Fruit fly (Drosophila melanogaster) whole organism, adult: Measurements from ENCODE around the gene dsh.

Source experiments
- CG11617 ChIP-seq: fragments of 200-800 bp; sonication (Bioruptor generic); optimal IDR thresholded peaks from 2 replicates; lab custom pipeline; 2017; ENCODE audit warnings: mild to moderate bottlenecking, missing biosample characterization, missing genetic modification reagents, missing genetic modification characterization
- CG12768 ChIP-seq: fragments of 200-800 bp; sonication (Bioruptor generic); optimal IDR thresholded peaks from 2 replicates; lab custom pipeline; 2017; ENCODE audit warnings: missing biosample characterization, missing genetic modification characterization, mild to moderate bottlenecking, moderate library complexity, missing genetic modification reagents
- CG14711 ChIP-seq: fragments of 200-800 bp; sonication (Bioruptor generic); optimal IDR thresholded peaks from 2 replicates; lab custom pipeline; 2018; ENCODE audit warnings: missing biosample characterization, mild to moderate bottlenecking, missing genetic modification characterization, moderate library complexity
- CG1620 ChIP-seq: fragments of 200-800 bp; sonication (Bioruptor generic); optimal IDR thresholded peaks from 2 replicates; lab custom pipeline; 2016; ENCODE audit warnings: missing biosample characterization, missing genetic modification characterization
- CG33017 ChIP-seq: fragments of 200-800 bp; sonication (Bioruptor generic); optimal IDR thresholded peaks from 2 replicates; lab custom pipeline; 2018; ENCODE audit warnings: missing biosample characterization, mild to moderate bottlenecking, missing genetic modification characterization, moderate library complexity
- CG5204 ChIP-seq: fragments of 200-800 bp; sonication (Bioruptor generic); optimal IDR thresholded peaks from 2 replicates; lab custom pipeline; 2016; ENCODE audit warnings: missing biosample characterization, missing genetic modification characterization
- CG7045 ChIP-seq: fragments of 200-800 bp; sonication (Bioruptor generic); optimal IDR thresholded peaks from 2 replicates; lab custom pipeline; 2017; ENCODE audit warnings: missing biosample characterization, mild to moderate bottlenecking, missing genetic modification characterization
- CG7101 ChIP-seq: fragments of 200-800 bp; sonication (Bioruptor generic); optimal IDR thresholded peaks from 2 replicates; lab custom pipeline; 2018; ENCODE audit warnings: missing biosample characterization, mild to moderate bottlenecking, missing genetic modification characterization, moderate library complexity
- Clk ChIP-seq: fragments of 200-800 bp; sonication (Bioruptor generic); optimal IDR thresholded peaks from 2 replicates; lab custom pipeline; 2017; ENCODE audit warnings: missing biosample characterization, missing genetic modification characterization
- Crg-1 ChIP-seq: fragments of 200-800 bp; sonication (Bioruptor generic); optimal IDR thresholded peaks from 2 replicates; lab custom pipeline; 2016; ENCODE audit warnings: missing biosample characterization, missing genetic modification characterization
- Hr96 ChIP-seq: fragments of 200-800 bp; sonication (Bioruptor generic); optimal IDR thresholded peaks from 2 replicates; lab custom pipeline; 2016; ENCODE audit warnings: missing biosample characterization, missing genetic modification characterization
- Mnt ChIP-seq: fragments of 200-800 bp; sonication (Bioruptor generic); optimal IDR thresholded peaks from 2 replicates; lab custom pipeline; 2016; ENCODE audit warnings: missing biosample characterization, mild to moderate bottlenecking, missing genetic modification characterization
- bab1 ChIP-seq: fragments of 200-800 bp; sonication (Bioruptor generic); optimal IDR thresholded peaks from 3 replicates; lab custom pipeline; 2019; ENCODE audit warnings: missing biosample characterization, mild to moderate bottlenecking, missing genetic modification characterization, moderate library complexity
- cic ChIP-seq: fragments of 200-800 bp; sonication (Bioruptor generic); optimal IDR thresholded peaks from 2 replicates; lab custom pipeline; 2017; ENCODE audit warnings: missing biosample characterization, mild to moderate bottlenecking, missing genetic modification characterization, moderate library complexity
- cnc ChIP-seq, 2 experiments: fragments of >200 bp; optimal IDR thresholded peaks; 2 replicates each; lab custom pipeline; 2017
- kay ChIP-seq: fragments of 200-800 bp; sonication (Bioruptor generic); peaks from one replicate; lab custom pipeline; 2016; ENCODE audit warnings: missing biosample characterization, missing genetic modification characterization, borderline replicate concordance
- ovo ChIP-seq: fragments of 200-800 bp; sonication (Bioruptor generic); optimal IDR thresholded peaks from 2 replicates; lab custom pipeline; 2016; ENCODE audit warnings: missing biosample characterization, missing genetic modification characterization
- pad ChIP-seq: fragments of 200-800 bp; sonication (Bioruptor generic); optimal IDR thresholded peaks from 3 replicates; lab custom pipeline; 2017; ENCODE audit warnings: missing biosample characterization, missing genetic modification characterization, mild to moderate bottlenecking, moderate library complexity, missing genetic modification reagents
- tj ChIP-seq: fragments of 200-800 bp; sonication (Bioruptor generic); optimal IDR thresholded peaks from 3 replicates; lab custom pipeline; 2017; ENCODE audit warnings: missing biosample characterization, mild to moderate bottlenecking, missing genetic modification characterization, moderate library complexity
- toe ChIP-seq: fragments of 200-800 bp; sonication (Bioruptor generic); optimal IDR thresholded peaks from 2 replicates; lab custom pipeline; 2016; ENCODE audit warnings: missing biosample characterization, missing genetic modification characterization

dsh gene

dm6 chrX:11383530-11383929, 27.8 kb downstream of the dsh start:
- TF ChIP-seq bab1 (GFP tag; lab: Kevin White, UChicago): no peak
- no peak for TF ChIP-seq CG12768 (GFP tag; lab: Kevin White, UChicago)
- TF ChIP-seq CG14711 (tag; lab: Kevin White, UChicago): no peak
- TF ChIP-seq ovo (GFP tag; lab: Kevin White, UChicago): no peak
- no peak for TF ChIP-seq Clk (GFP tag; lab: Kevin White, UChicago)
- no peak for TF ChIP-seq CG1620
- TF ChIP-seq CG7101 (tag; lab: Kevin White, UChicago): no peak
- no peak for TF ChIP-seq cic
- no peak for TF ChIP-seq toe
- TF ChIP-seq CG11617 (GFP tag; lab: Kevin White, UChicago): no peak
- no peak for TF ChIP-seq kay (GFP tag; lab: Kevin White, UChicago)
- TF ChIP-seq cnc (optimal IDR thresholded peaks at IDR 0.05; lab: Kevin White, UChicago): no peak
- no peak for TF ChIP-seq Hr96 (GFP tag; lab: Kevin White, UChicago)
- TF ChIP-seq CG33017 (tag; lab: Kevin White, UChicago): no peak
- TF ChIP-seq CG5204: no peak
- TF ChIP-seq tj (GFP tag; lab: Kevin White, UChicago): no peak
- TF ChIP-seq pad (GFP tag; lab: Kevin White, UChicago): no peak
- TF ChIP-seq CG7045 (GFP tag; lab: Kevin White, UChicago): no peak

DNA sequence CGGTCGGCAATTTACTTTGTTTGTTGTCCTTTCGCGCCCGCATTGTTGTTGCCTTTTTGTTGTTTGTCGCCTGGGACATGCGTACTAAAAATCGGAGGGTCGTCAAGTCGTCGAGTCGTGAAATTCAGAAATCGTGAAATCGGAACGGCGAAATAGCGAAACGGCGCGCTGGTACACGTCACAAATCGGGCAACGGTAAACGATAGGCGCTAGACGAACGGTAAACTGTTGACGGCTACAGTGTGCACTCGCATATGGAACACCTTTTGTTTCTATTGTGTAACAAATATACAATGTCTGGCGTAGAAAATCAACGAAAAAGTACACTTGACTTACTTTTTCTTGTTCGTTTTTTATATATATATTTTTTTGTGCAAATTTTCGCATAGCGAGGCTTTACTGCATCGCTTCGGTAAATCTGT, 28.4 kb downstream of the dsh start:
- TF ChIP-seq CG14711 (tag; lab: Kevin White, UChicago): no peak
- peak; percentile 42 for TF ChIP-seq CG7045 (GFP tag; lab: Kevin White, UChicago)
- TF ChIP-seq CG11617 (GFP tag; lab: Kevin White, UChicago): peak; percentile 42
- no peak for TF ChIP-seq kay (GFP tag; lab: Kevin White, UChicago)
- no peak for TF ChIP-seq Clk (GFP tag; lab: Kevin White, UChicago)
- peak; percentile 17 for TF ChIP-seq CG33017 (tag; lab: Kevin White, UChicago)
- TF ChIP-seq toe: peak; percentile 27
- peak; percentile 44 for TF ChIP-seq CG5204
- TF ChIP-seq CG12768 (GFP tag; lab: Kevin White, UChicago): peak; percentile 4
- peak; percentile 46 for TF ChIP-seq CG7101 (tag; lab: Kevin White, UChicago)

DNA sequence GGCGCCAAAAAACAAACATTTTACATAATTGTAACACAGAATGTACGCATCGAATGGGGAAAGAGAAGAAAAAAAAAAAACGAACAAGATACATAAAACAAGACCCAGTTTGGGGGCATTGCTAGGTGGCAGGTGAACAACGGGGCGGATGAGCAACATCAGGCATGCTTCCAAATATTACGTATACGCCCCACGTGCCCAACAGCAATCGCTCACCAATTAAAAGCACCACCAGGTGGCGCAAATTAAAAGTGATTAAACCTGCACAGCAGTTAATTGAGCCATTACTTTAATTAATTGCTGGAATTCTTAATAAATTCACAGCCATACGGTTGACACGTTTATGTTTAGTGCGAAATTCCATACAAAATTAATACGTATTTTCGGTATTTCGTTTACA, 29.8 kb downstream of the dsh start:
- no peak for TF ChIP-seq kay (GFP tag; lab: Kevin White, UChicago)
- TF ChIP-seq CG11617 (GFP tag; lab: Kevin White, UChicago): no peak
- no peak for TF ChIP-seq Mnt (GFP tag; lab: Kevin White, UChicago)
- TF ChIP-seq CG7045 (GFP tag; lab: Kevin White, UChicago): no peak
- no peak for TF ChIP-seq Hr96 (GFP tag; lab: Kevin White, UChicago)
- TF ChIP-seq cnc (optimal IDR thresholded peaks at IDR 0.05; lab: Kevin White, UChicago): no peak
- no peak for TF ChIP-seq Crg-1 (GFP tag; lab: Kevin White, UChicago)
- TF ChIP-seq ovo (GFP tag; lab: Kevin White, UChicago): no peak
- no peak for TF ChIP-seq CG33017 (tag; lab: Kevin White, UChicago)
- no peak for TF ChIP-seq CG5204
- no peak for TF ChIP-seq Clk (GFP tag; lab: Kevin White, UChicago)
- no peak for TF ChIP-seq bab1 (GFP tag; lab: Kevin White, UChicago)
- TF ChIP-seq CG14711 (tag; lab: Kevin White, UChicago): no peak
- TF ChIP-seq CG1620: no peak
- no peak for TF ChIP-seq cic
- no peak for TF ChIP-seq pad (GFP tag; lab: Kevin White, UChicago)
- no peak for TF ChIP-seq CG7101 (tag; lab: Kevin White, UChicago)
- TF ChIP-seq tj (GFP tag; lab: Kevin White, UChicago): no peak

- TF ChIP-seq bab1 (GFP tag; lab: Kevin White, UChicago): peak; percentile 67
- TF ChIP-seq CG14711 (tag; lab: Kevin White, UChicago): no peak
- TF ChIP-seq pad (GFP tag; lab: Kevin White, UChicago): peak; percentile 99
Measured at dm6 chrX:11389494-11390447, 34.1 kb downstream of the dsh start.

DNA sequence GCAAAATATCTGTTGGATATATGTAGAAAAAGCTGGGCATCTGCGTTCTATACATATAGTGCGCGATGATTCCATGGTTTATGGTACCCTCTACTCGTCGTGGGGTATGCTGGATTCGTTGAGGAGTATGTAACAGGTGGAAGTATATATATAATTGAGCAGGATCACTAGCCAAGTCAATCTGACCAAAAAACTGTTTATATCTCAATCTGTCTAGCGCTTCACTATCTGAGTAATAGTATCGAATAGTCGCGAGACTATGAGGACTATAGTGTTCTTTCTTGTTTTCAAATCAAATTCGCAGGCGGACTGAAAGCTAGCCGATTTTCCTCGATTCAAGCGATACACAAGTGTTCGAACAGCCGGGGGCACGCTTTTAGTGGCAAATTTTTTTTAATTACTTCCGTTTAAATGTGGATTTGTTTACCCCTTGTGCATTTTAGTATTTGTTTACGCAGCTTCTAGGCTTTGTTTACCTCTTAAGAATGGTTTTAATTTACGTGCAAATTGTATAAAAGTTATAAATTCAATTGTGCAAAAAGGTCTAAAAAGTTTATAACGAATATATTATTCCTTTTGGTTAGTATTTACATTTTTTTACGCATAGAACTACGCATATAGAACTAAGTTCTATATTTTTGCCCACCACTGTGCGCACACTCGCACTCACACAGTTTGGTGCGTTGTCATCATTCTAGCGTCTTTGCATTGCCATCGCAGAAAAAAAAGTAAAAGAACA, 35.1 kb downstream of the dsh start:
- TF ChIP-seq bab1 (GFP tag; lab: Kevin White, UChicago): peak; percentile 13
- peak; percentile 16 for TF ChIP-seq CG14711 (tag; lab: Kevin White, UChicago)
- TF ChIP-seq Clk (GFP tag; lab: Kevin White, UChicago): no peak
- no peak for TF ChIP-seq Mnt (GFP tag; lab: Kevin White, UChicago)
- TF ChIP-seq CG12768 (GFP tag; lab: Kevin White, UChicago): peak; percentile 34
- no peak for TF ChIP-seq Crg-1 (GFP tag; lab: Kevin White, UChicago)
- no peak for TF ChIP-seq pad (GFP tag; lab: Kevin White, UChicago)
- TF ChIP-seq CG5204: peak; percentile 24
- peak; percentile 40 for TF ChIP-seq CG7045 (GFP tag; lab: Kevin White, UChicago)
- TF ChIP-seq ovo (GFP tag; lab: Kevin White, UChicago): no peak
- TF ChIP-seq CG7101 (tag; lab: Kevin White, UChicago): no peak
- no peak for TF ChIP-seq toe
- no peak for TF ChIP-seq CG33017 (tag; lab: Kevin White, UChicago)
- peak; percentile 26 for TF ChIP-seq tj (GFP tag; lab: Kevin White, UChicago)
- peak; percentile 89 for TF ChIP-seq kay (GFP tag; lab: Kevin White, UChicago)
- TF ChIP-seq CG11617 (GFP tag; lab: Kevin White, UChicago): peak; percentile 17
- no peak for TF ChIP-seq cnc (optimal IDR thresholded peaks at IDR 0.05; lab: Kevin White, UChicago)
